Worm (Caenorhabditis elegans) whole organism, dauer: ENCODE measurements around the gene slc-17.1.
A peak's percentile ranks its signal among the peaks of the same experiment; 100 is the strongest.

Source experiments
- unc-62 ChIP-seq: sonication (generic microtip); optimal IDR thresholded peaks from 2 replicates; lab custom pipeline; 2017; ENCODE audit warnings: missing biosample characterization, missing genetic modification reagents, missing genetic modification characterization

The slc-17.1 gene

DNA sequence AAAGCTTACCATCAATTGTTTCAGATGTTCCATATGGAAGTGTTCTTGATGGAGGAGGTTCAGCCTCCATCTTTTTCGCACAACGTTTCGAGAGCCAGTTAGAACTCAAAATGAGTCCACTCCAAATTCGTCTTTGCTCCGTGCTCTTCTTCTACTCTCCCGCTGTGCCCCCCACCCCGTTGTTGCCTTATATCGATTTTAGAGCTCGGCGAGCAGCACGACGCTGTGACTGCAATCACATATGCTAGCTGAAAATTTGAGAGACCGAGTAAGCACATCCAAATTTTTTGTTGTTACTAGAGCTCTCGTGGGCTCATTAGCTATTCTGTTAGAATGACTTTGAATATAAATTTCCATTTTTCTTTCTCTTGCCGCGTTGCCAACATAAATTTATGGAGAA, at the start of gene slc-17.1:
Gene slc-17.1 (minus strand): TSS at position 101 of the 400 bp plus-strand sequence.
- TF ChIP-seq unc-62: no peak

DNA sequence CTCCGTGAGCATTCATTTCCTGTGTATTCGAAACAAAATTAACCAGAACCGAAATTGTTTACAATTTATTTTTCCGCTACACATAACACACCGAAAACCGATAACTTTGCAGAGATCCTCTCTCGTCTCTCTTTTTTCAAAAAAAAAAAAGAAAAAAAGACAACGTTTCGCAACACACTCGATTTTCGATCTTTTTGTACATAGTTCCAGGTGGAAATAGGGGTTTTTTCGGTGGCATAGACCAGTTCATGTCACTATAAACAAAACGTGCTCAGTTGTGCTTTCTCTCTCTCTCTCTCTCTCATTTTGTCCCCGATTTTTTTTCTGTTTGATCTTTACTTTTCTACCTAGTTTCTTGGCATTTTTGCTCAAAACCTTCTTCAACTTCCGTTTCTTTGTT, 49.7 kb upstream of the slc-17.1 start:
- no peak for TF ChIP-seq unc-62

- TF ChIP-seq unc-62: no peak
Observed at ce11 chrX:17513507-17514113, 48.9 kb upstream of the slc-17.1 start, which contains the start of gene nhr-1. Gene nhr-1 (plus strand): TSS chrX:17514063.

DNA sequence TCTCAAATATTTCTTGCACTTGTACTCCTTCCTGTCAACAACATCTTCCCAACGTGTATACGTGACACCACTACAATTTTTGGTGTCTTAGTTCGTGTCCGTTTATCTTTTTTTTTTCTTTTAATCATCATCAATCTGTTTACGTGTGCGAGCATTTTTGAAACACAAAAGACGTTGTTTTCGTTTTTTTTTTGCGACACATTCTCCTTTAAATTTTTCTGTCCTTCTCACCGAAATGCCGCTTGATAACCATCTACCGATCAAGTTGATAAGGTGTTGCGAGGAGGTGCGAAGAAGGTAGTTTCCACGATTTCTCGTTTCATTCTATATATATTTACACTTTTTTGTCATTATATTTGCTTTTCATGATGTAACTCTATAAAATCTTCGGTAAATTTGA, 45.8 kb upstream of the slc-17.1 start:
- TF ChIP-seq unc-62: no peak

DNA sequence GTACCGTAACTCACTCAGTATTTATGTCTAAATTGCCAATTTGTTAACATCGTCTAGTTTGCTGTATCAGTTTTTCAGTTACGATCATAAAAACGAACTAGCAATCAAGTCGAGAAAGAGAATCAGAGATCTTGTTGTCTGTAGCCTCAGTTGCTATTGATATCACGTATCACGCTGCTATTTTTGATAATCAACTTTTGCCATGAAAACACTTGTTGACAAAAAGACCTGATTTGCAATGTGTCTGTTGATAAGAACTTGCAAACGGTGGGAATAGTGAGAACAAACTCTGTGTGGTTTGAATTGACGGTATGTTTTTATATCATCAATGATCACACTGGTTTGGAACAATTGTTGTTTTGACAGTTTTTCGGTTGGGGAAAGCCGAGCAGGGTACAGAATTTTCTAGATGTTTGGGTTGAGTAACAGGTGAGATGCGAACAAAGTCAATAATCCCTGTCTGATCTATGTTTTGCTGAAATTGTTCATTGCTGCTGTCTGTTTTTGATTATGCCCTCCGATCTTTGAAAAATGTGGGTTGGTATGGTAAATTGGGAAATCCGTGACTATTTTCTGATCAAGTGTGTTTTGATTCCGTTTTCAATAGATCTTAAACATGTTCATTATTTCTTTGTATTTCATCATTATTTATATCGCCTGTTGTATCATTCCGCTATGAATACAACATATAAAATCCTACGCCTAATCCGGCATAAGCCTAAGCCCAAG, 44.5 kb upstream of the slc-17.1 start:
- TF ChIP-seq unc-62: no peak

DNA sequence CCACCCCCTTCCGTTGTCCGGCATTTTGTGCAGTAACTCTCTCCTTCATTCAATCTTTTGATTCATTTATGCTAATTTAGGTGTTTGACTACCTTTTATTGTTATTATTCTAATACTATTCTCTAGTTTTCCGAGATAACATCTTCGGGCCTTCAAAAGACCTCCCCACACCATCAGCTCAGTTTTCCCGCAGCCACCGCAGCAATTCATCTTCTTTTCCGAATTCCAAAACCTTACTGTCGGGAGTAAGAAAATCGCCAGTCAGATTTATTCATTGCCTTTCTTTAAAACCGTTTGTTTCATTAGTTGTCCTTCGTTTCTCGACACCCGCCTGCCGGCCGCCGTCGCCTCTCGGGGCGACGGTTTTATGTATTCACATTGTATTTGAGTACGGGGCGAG, 43.4 kb upstream of the slc-17.1 start:
- TF ChIP-seq unc-62: no peak

ce11 chrX:17505547-17506181, 41.0 kb upstream of the slc-17.1 start:
- TF ChIP-seq unc-62: no peak

DNA sequence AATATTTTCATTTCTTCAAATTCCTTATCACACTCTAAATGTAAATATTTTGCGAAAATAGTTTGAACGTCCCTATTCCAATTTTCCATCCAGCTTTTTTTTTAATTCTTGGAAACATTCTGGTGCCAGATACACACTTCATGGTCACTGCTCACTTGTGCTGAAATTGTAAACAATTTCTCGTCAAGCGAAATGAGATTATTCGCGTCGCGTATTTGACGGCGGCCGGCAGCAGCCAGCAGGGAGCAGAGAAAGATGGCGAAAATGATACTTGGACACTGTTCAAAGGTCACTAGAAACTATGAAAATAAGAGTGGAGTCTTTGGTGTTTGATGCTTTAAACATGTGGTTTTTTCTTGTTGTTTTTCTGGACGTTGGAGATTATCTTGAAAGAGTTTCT, 39.7 kb upstream of the slc-17.1 start:
- no peak for TF ChIP-seq unc-62

DNA sequence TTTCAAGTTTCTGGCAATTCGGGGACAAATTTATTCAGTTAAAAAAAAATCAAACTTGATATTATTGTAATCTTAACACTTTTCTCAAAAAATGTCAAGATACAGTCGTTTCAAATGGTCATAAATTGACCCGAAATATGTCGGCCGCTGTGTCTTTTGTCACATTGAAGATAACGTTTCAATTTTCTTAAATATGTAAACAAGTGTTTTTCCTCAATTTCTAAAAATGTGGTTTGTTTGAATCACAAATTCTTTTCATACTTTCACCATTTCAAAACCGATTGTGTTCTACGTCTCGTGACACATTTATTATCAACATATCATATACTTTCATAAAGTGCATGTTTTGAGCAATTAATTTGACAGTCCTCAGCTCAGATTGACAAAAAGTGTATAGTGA, 37.5 kb upstream of the slc-17.1 start:
- no peak for TF ChIP-seq unc-62

- TF ChIP-seq unc-62: no peak
Observed at ce11 chrX:17486735-17487134, 22.0 kb upstream of the slc-17.1 start, which contains the start of gene npr-24. Gene npr-24 (minus strand): TSS chrX:17486835.

- no peak for TF ChIP-seq unc-62
Observed at ce11 chrX:17481892-17482515, 17.3 kb upstream of the slc-17.1 start.

- TF ChIP-seq unc-62: peak; percentile 6
Observed at ce11 chrX:17479694-17480574, 15.2 kb upstream of the slc-17.1 start.

- no peak for TF ChIP-seq unc-62
Observed at ce11 chrX:17478677-17479076, 14.0 kb upstream of the slc-17.1 start.

- no peak for TF ChIP-seq unc-62
Observed at ce11 chrX:17475974-17476373, 11.3 kb upstream of the slc-17.1 start.

DNA sequence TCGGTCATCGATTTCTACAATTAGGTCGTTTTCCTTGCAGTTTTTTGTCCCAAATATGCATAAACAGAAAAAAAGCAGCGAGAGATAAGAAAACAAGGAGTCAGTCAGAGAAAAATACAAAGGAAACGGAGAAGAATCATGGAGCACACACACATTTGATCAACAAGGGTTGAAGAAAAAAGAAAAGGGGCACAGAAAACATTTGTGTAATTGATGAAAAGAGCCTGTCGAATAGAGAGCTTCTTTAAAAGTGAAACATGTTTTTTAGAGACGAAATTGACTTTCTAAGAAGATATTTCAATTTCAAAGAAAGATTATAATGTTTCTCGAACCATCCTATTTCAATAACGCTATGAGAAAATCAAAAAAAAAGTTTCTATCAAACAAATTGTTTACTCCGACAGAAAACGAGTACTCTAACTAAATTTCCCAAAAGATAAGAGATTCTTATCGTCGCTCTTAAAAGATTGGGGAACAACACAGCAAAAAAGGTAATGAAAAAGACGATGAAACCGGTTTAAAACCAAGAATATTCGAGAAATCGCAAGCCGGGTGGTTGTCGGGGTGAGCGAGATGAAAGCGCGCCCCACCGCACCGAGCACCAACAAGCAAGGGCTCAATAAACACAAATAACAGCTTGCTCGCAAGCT, 9.9 kb upstream of the slc-17.1 start, which contains the start of gene tps-1:
Gene tps-1 (minus strand): TSS at position 14 of the 650 bp plus-strand sequence.
- TF ChIP-seq unc-62: no peak

DNA sequence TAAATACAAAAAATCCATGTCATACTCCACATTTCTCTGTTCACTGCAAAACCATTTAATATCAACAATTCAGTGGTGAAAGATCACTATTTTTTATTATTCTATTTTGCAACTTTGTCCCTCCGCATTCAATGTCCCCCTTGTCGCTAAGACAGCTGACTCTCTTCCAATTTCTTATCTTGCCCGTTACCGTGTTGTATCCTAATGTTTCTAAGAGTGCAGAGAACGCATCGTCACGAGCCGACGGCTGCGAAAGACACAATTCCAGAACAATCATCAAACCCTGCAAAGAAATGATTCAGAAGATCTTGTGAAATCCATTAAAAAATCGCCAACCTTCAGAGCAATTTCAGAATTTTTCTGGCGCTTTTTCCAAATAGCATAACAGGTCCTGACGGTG, 8.2 kb upstream of the slc-17.1 start:
- TF ChIP-seq unc-62: no peak
